Fruit fly (Drosophila melanogaster) whole organism, embryonic: ENCODE results near the gene Agpat1.

Source experiments
- Adf1 ChIP-seq: fragments of 200-800 bp; sonication (Bioruptor generic); IDR thresholded peaks from 2 replicates; pipeline ENCODE4 v1.3.6; 2022; ENCODE audit warnings: missing biosample characterization, missing genetic modification characterization
- Bteb2 ChIP-seq: fragments of 200-800 bp; sonication (Bioruptor generic); optimal IDR thresholded peaks from 2 replicates; lab custom pipeline; 2016; ENCODE audit warnings: missing biosample characterization, missing genetic modification characterization
- CG10979 ChIP-seq: fragments of 200-800 bp; sonication (Bioruptor generic); optimal IDR thresholded peaks from 2 replicates; lab custom pipeline; 2018; ENCODE audit warnings: missing biosample characterization, mild to moderate bottlenecking, missing genetic modification characterization, moderate library complexity
- CG17328 ChIP-seq: fragments of 200-800 bp; sonication (Bioruptor generic); IDR thresholded peaks from 2 replicates; pipeline ENCODE4 v1.3.6; 2022; ENCODE audit warnings: missing biosample characterization, missing genetic modification characterization
- CG18011 ChIP-seq: fragments of 200-800 bp; sonication (Bioruptor generic); optimal IDR thresholded peaks from 2 replicates; lab custom pipeline; 2017; ENCODE audit warnings: missing biosample characterization, missing genetic modification characterization, mild to moderate bottlenecking, moderate library complexity, missing genotype
- CG18262 ChIP-seq: fragments of 200-800 bp; optimal IDR thresholded peaks from 3 replicates; lab custom pipeline; 2019; ENCODE audit warnings: missing biosample characterization, mild to moderate bottlenecking, missing genetic modification characterization, moderate library complexity
- CG18476 ChIP-seq: fragments of 200-800 bp; sonication (Bioruptor generic); optimal IDR thresholded peaks from 2 replicates; lab custom pipeline; 2016; ENCODE audit warnings: missing biosample characterization, mild to moderate bottlenecking, missing genetic modification characterization
- CG18619 ChIP-seq: fragments of 200-800 bp; sonication (Bioruptor generic); optimal IDR thresholded peaks from 3 replicates; lab custom pipeline; 2017; ENCODE audit warnings: missing biosample characterization, mild to moderate bottlenecking, missing genetic modification characterization
- CG2116 ChIP-seq: fragments of 200-800 bp; sonication (Bioruptor generic); optimal IDR thresholded peaks from 3 replicates; lab custom pipeline; 2018; ENCODE audit warnings: missing biosample characterization, mild to moderate bottlenecking, missing genetic modification characterization
- CG31365 ChIP-seq: fragments of 200-800 bp; sonication (Bioruptor generic); optimal IDR thresholded peaks from 2 replicates; lab custom pipeline; 2018; ENCODE audit warnings: missing biosample characterization, mild to moderate bottlenecking, missing genetic modification characterization
- CG3163 ChIP-seq: fragments of 200-800 bp; sonication (Bioruptor generic); optimal IDR thresholded peaks from 3 replicates; lab custom pipeline; 2016; ENCODE audit warnings: missing biosample characterization, missing genetic modification characterization
- CG32532 ChIP-seq: fragments of 200-800 bp; sonication (Bioruptor generic); IDR thresholded peaks from 2 replicates; pipeline ENCODE4 v1.3.6; 2022; ENCODE audit warnings: missing biosample characterization, missing genetic modification characterization
- CG34376 ChIP-seq: fragments of 200-800 bp; sonication (Bioruptor generic); optimal IDR thresholded peaks from 2 replicates; lab custom pipeline; 2018; ENCODE audit warnings: missing biosample characterization, mild to moderate bottlenecking, missing genetic modification characterization
- CG34422 ChIP-seq: fragments of 200-800 bp; sonication (Bioruptor generic); IDR thresholded peaks from 3 replicates; pipeline ENCODE4 v1.3.6; 2022; ENCODE audit warnings: missing biosample characterization, missing genetic modification characterization
- CG5245 ChIP-seq: fragments of 200-800 bp; sonication (Bioruptor generic); optimal IDR thresholded peaks from 3 replicates; lab custom pipeline; 2016; ENCODE audit warnings: missing biosample characterization, missing genetic modification characterization
- CG6175 ChIP-seq: fragments of 200-800 bp; sonication (Bioruptor generic); IDR thresholded peaks from 3 replicates; pipeline ENCODE4 v1.3.6; 2022; ENCODE audit warnings: missing biosample characterization, missing genetic modification characterization
- CG6683 ChIP-seq: fragments of 200-800 bp; sonication (Bioruptor generic); optimal IDR thresholded peaks from 2 replicates; lab custom pipeline; 2017; ENCODE audit warnings: missing biosample characterization, mild to moderate bottlenecking, missing genetic modification characterization, missing genetic modification reagents
- CG7357 ChIP-seq: fragments of 200-800 bp; sonication (Bioruptor generic); IDR thresholded peaks from 3 replicates; pipeline ENCODE4 v1.3.6; 2022; ENCODE audit warnings: missing biosample characterization, missing genetic modification characterization
- CG9437 ChIP-seq: fragments of 200-800 bp; sonication (Bioruptor generic); optimal IDR thresholded peaks from 2 replicates; lab custom pipeline; 2018; ENCODE audit warnings: missing biosample characterization, mild to moderate bottlenecking, missing genetic modification characterization
- CG9797 ChIP-seq: fragments of 200-800 bp; sonication (Bioruptor generic); optimal IDR thresholded peaks from 3 replicates; lab custom pipeline; 2018; ENCODE audit warnings: missing biosample characterization, mild to moderate bottlenecking, missing genetic modification characterization
- D19B ChIP-seq: fragments of 200-800 bp; sonication (Bioruptor generic); optimal IDR thresholded peaks from 2 replicates; lab custom pipeline; 2017; ENCODE audit warnings: missing biosample characterization, mild to moderate bottlenecking, missing genetic modification characterization
- Eip74EF ChIP-seq, 2 experiments: fragments of 200-800 bp in 1 of 2; fragments of >200 bp in 1 of 2; sonication (Bioruptor generic) in 1 of 2; optimal IDR thresholded peaks; 2 replicates each; lab custom pipeline; 2017 to 2019; ENCODE audit warnings: missing biosample characterization in 2 of 2, missing genetic modification characterization in 2 of 2, mild to moderate bottlenecking in 1 of 2, moderate library complexity in 1 of 2
- H2.0 ChIP-seq: fragments of 200-800 bp; sonication (Bioruptor generic); IDR thresholded peaks from 2 replicates; pipeline ENCODE4 v1.3.6; 2022; ENCODE audit warnings: missing biosample characterization, missing genetic modification characterization
- Hr78 ChIP-seq, 2 experiments: fragments of 200-800 bp in 1 of 2; fragments of >200 bp in 1 of 2; sonication (Bioruptor generic) in 1 of 2; optimal IDR thresholded peaks; 2 replicates each; lab custom pipeline; 2017 to 2019; ENCODE audit warnings: missing biosample characterization in 2 of 2, missing genetic modification characterization in 2 of 2, mild to moderate bottlenecking in 1 of 2, moderate library complexity in 1 of 2
- Opbp ChIP-seq: fragments of 200-800 bp; sonication (Bioruptor generic); IDR thresholded peaks from 3 replicates; pipeline ENCODE4 v1.3.6; 2022; ENCODE audit warnings: missing biosample characterization, missing genetic modification characterization; ENCODE audit not compliant: partially characterized antibody
- Side ChIP-seq: fragments of 200-800 bp; sonication (Bioruptor generic); optimal IDR thresholded peaks from 2 replicates; lab custom pipeline; 2016; ENCODE audit warnings: missing biosample characterization, missing genetic modification characterization
- Sin3A ChIP-seq: fragments of >200 bp; optimal IDR thresholded peaks from 2 replicates; lab custom pipeline; 2018
- Sox100B ChIP-seq: fragments of 200-800 bp; sonication (Bioruptor generic); optimal IDR thresholded peaks from 3 replicates; lab custom pipeline; 2018; ENCODE audit warnings: missing biosample characterization, mild to moderate bottlenecking, missing genetic modification characterization
- Spps ChIP-seq: fragments of 200-800 bp; sonication (Bioruptor generic); optimal IDR thresholded peaks from 2 replicates; lab custom pipeline; 2018; ENCODE audit warnings: missing biosample characterization, mild to moderate bottlenecking, missing genetic modification characterization
- Taf1 ChIP-seq: fragments of 200-800 bp; sonication (Bioruptor generic); IDR thresholded peaks from 2 replicates; pipeline ENCODE4 v1.3.6; 2022; ENCODE audit warnings: missing biosample characterization, missing genetic modification characterization
- Usf ChIP-seq: fragments of 200-800 bp; sonication (Bioruptor generic); optimal IDR thresholded peaks from 2 replicates; lab custom pipeline; 2017; ENCODE audit warnings: missing genotype, missing biosample characterization, missing genetic modification characterization
- az2 ChIP-seq: fragments of 200-800 bp; sonication (Bioruptor generic); optimal IDR thresholded peaks from 3 replicates; lab custom pipeline; 2016; ENCODE audit warnings: missing biosample characterization, missing genetic modification characterization
- cato ChIP-seq: fragments of 200-800 bp; sonication (Bioruptor generic); optimal IDR thresholded peaks from 2 replicates; lab custom pipeline; 2016; ENCODE audit warnings: missing biosample characterization, missing genetic modification characterization, borderline replicate concordance
- corto ChIP-seq: fragments of 200-800 bp; sonication (Bioruptor generic); optimal IDR thresholded peaks from 2 replicates; lab custom pipeline; 2016; ENCODE audit warnings: missing biosample characterization, mild to moderate bottlenecking, missing genetic modification characterization, moderate library complexity
- dmrt11E ChIP-seq: fragments of 200-800 bp; sonication (Bioruptor generic); optimal IDR thresholded peaks from 3 replicates; lab custom pipeline; 2018; ENCODE audit warnings: missing biosample characterization, mild to moderate bottlenecking, missing genetic modification characterization, moderate library complexity
- ems ChIP-seq: fragments of 200-800 bp; sonication (Bioruptor generic); optimal IDR thresholded peaks from 3 replicates; lab custom pipeline; 2016; ENCODE audit warnings: missing biosample characterization, missing genetic modification characterization
- grn ChIP-seq: fragments of 200-800 bp; sonication (Bioruptor generic); optimal IDR thresholded peaks from 3 replicates; lab custom pipeline; 2017; ENCODE audit warnings: missing biosample characterization, missing genetic modification characterization
- ind ChIP-seq: fragments of 200-800 bp; sonication (Bioruptor generic); optimal IDR thresholded peaks from 3 replicates; lab custom pipeline; 2016; ENCODE audit warnings: missing biosample characterization, missing genetic modification characterization
- jumu ChIP-seq: fragments of 200-800 bp; sonication (Bioruptor generic); optimal IDR thresholded peaks from 3 replicates; lab custom pipeline; 2016; ENCODE audit warnings: missing biosample characterization, missing genetic modification characterization
- klu ChIP-seq: fragments of 200-800 bp; sonication (Bioruptor generic); IDR thresholded peaks from 2 replicates; pipeline ENCODE4 v1.3.6; 2022; ENCODE audit warnings: missing biosample characterization, missing genetic modification characterization
- lmd ChIP-seq: fragments of 200-800 bp; sonication (Bioruptor generic); IDR thresholded peaks from 2 replicates; pipeline ENCODE4 v1.3.6; 2022; ENCODE audit warnings: missing biosample characterization, missing genetic modification characterization
- nom ChIP-seq: fragments of 200-800 bp; sonication (Bioruptor generic); optimal IDR thresholded peaks from 2 replicates; lab custom pipeline; 2017; ENCODE audit warnings: missing biosample characterization, missing genetic modification characterization, mild to moderate bottlenecking, moderate library complexity, missing genetic modification reagents
- pros ChIP-seq: fragments of 200-800 bp; sonication (Bioruptor generic); optimal IDR thresholded peaks from 3 replicates; lab custom pipeline; 2019; ENCODE audit warnings: missing biosample characterization, mild to moderate bottlenecking, missing genetic modification characterization, moderate library complexity
- salm ChIP-seq: fragments of 200-800 bp; sonication (Bioruptor generic); optimal IDR thresholded peaks from 2 replicates; lab custom pipeline; 2018; ENCODE audit warnings: missing biosample characterization, mild to moderate bottlenecking, missing genetic modification characterization
- tio ChIP-seq: fragments of 200-800 bp; sonication (Bioruptor generic); optimal IDR thresholded peaks from 2 replicates; lab custom pipeline; 2017; ENCODE audit warnings: missing biosample characterization, missing genetic modification characterization, inconsistent platforms
- tll ChIP-seq, 2 experiments: fragments of 200-800 bp in 1 of 2; fragments of >200 bp in 1 of 2; sonication (Bioruptor generic) in 1 of 2; optimal IDR thresholded peaks; 2 replicates each; lab custom pipeline; 2017 to 2019; ENCODE audit warnings: missing biosample characterization in 2 of 2, missing genetic modification characterization in 2 of 2, mild to moderate bottlenecking in 1 of 2, moderate library complexity in 1 of 2
- vnd ChIP-seq: fragments of 200-800 bp; sonication (Bioruptor generic); IDR thresholded peaks from 3 replicates; pipeline ENCODE4 v1.3.6; 2022; ENCODE audit warnings: missing biosample characterization, missing genetic modification characterization; ENCODE audit not compliant: partially characterized antibody
- yki ChIP-seq: fragments of >200 bp; optimal IDR thresholded peaks from 3 replicates; lab custom pipeline; 2018

Agpat1 gene

DNA sequence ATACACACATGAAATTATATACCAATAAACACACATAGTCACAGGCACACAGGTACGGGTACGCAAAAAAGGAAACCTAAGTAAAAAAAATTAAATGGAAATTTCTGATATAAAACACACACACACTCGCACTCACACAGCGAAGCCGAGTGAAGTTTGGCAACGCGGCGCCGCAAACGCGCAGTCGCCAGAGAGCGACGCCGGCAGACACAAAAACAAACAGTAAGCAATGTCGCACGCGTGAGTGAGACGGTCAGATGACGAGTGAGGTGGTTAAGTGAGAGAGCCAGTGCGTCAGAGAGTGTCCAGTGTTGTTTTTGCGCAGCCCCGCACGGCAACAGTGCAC, 14.5 kb upstream of the Agpat1 start (continued):
- TF ChIP-seq CG18476 (GFP tag; lab: Kevin White, UChicago): no peak
- TF ChIP-seq Adf1 (GFP tag; lab: Robert Waterston, UW): peak; percentile 78; the same call in 1 of the 2 replicates
- TF ChIP-seq CG18619: no peak
- 0 out of 3 replicates have a peak, but pooled peaks have one; percentile 15 for TF ChIP-seq Opbp
- TF ChIP-seq CG10979 (tag; lab: Kevin White, UChicago): no peak
- no peak for TF ChIP-seq CG9797 (GFP tag; lab: Kevin White, UChicago)
- peak; percentile 84 for TF ChIP-seq pros
- TF ChIP-seq, all 482 proteins: peak for 14

DNA sequence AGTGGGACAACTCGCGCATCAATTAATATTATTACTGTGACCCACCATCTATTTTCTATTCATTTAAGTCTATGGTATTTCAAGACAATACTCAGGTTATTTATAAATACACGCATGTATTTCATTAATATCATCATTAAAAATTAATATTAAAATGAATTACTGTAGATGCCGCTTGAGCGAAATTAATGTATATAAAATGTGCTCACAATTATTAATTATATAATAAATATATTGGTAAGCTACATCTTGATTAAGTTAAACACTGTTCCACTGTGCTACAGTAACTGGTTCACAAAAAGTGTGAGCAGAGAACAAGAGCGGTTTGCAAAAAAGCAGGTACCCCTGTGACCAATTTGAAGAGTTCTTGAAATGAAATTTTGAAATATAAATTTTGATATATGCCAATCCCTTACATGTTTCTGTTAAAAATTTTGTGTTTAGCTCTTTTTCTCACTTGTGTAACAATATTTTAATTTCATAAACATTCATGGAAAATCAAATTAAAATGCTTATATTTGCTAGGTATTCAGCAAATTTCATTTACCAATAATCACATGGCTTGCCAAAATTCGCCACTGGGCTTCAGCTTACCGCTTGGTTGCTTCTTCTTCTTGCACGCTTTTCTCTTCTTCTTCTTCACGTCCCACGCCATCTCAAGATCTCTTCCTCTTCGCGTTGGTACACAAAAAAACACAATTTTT, 14.0 kb upstream of the Agpat1 start:
- TF ChIP-seq Hr78 (GFP tag; optimal IDR thresholded peaks at IDR 0.05; lab: Kevin White, UChicago) (peak in 1 of 2 experiments; percentile 96), klu (GFP tag; lab: Robert Waterston, UW) (peak; percentile 100), Spps (peak; percentile 98), Side (GFP tag; lab: Kevin White, UChicago) (peak; percentile 99), D19B (peak; percentile 99), Usf (GFP tag; lab: Kevin White, UChicago) (peak; percentile 99), ind (GFP tag; lab: Kevin White, UChicago) (peak; percentile 100), Eip74EF (GFP tag; optimal IDR thresholded peaks at IDR 0.05; lab: Kevin White, UChicago) (peak in 1 of 2 experiments; percentile 99), dmrt11E (tag; lab: Kevin White, UChicago) (peak; percentile 100), grn (GFP tag; lab: Kevin White, UChicago) (peak; percentile 89), CG31365 (tag; lab: Kevin White, UChicago) (peak; percentile 95), CG17328 (GFP tag; lab: Robert Waterston, UW) (peak; percentile 99), CG34376 (GFP tag; lab: Kevin White, UChicago) (peak; percentile 100), Taf1 (GFP tag; lab: Robert Waterston, UW) (peak; percentile 99), CG2116 (GFP tag; lab: Kevin White, UChicago) (peak; percentile 95), tll (GFP tag; optimal IDR thresholded peaks at IDR 0.05; lab: Kevin White, UChicago) (peak in 1 of 2 experiments; percentile 55), cato (peak; percentile 99), nom (GFP tag; lab: Kevin White, UChicago) (peak; percentile 99), Bteb2 (GFP tag; lab: Kevin White, UChicago) (peak; percentile 100), Sox100B (peak; percentile 100), CG5245 (GFP tag; lab: Kevin White, UChicago) (peak; percentile 99), salm (tag; lab: Kevin White, UChicago) (peak; percentile 100), CG18011 (GFP tag; lab: Kevin White, UChicago) (peak; percentile 94), CG7357 (GFP tag; lab: Robert Waterston, UW) (peak; percentile 99), yki (lab: Kevin White, UChicago) (no peak), corto (GFP tag; lab: Kevin White, UChicago) (peak; percentile 85), CG3163 (GFP tag; lab: Kevin White, UChicago) (peak; percentile 96), Sin3A (lab: Kevin White, UChicago) (no peak), lmd (GFP tag; lab: Robert Waterston, UW) (peak; percentile 100), az2 (GFP tag; lab: Kevin White, UChicago) (peak; percentile 100), CG32532 (peak; percentile 100), tio (GFP tag; lab: Kevin White, UChicago) (peak; percentile 100), CG9437 (GFP tag; lab: Kevin White, UChicago) (peak; percentile 98), H2.0 (GFP tag; lab: Robert Waterston, UW) (peak; percentile 99), jumu (GFP tag; lab: Kevin White, UChicago) (peak; percentile 99), CG6683 (GFP tag; lab: Kevin White, UChicago) (peak; percentile 99), vnd (GFP tag; lab: Robert Waterston, UW) (peak; percentile 61; the same call in 1 of the 3 replicates), CG34422 (GFP tag; lab: Robert Waterston, UW) (peak; percentile 100), CG6175 (GFP tag; lab: Robert Waterston, UW) (peak; percentile 99), ems (GFP tag; lab: Kevin White, UChicago) (peak; percentile 100), CG18262 (peak; percentile 100)
